Fruit fly (Drosophila melanogaster) whole organism, prepupa: ENCODE measurements around the gene Rh5.

Source experiments
- Blimp-1 ChIP-seq: fragments of 200-800 bp; sonication (Bioruptor generic); optimal IDR thresholded peaks from 3 replicates; lab custom pipeline; 2017; ENCODE audit warnings: missing biosample characterization, missing genetic modification characterization, mild to moderate bottlenecking, moderate library complexity, missing genetic modification reagents
- CG10631 ChIP-seq: fragments of 200-800 bp; sonication (Bioruptor generic); optimal IDR thresholded peaks from 2 replicates; lab custom pipeline; 2016; ENCODE audit warnings: missing biosample characterization, missing genetic modification characterization
- CG10669 ChIP-seq: fragments of 200-800 bp; sonication (Bioruptor generic); optimal IDR thresholded peaks from 3 replicates; lab custom pipeline; 2018; ENCODE audit warnings: missing biosample characterization, mild to moderate bottlenecking, missing genetic modification characterization, moderate library complexity
- CG11294 ChIP-seq: fragments of 200-800 bp; sonication (Bioruptor generic); IDR thresholded peaks from 2 replicates; pipeline ENCODE4 v1.3.6; 2022; ENCODE audit warnings: missing biosample characterization, missing genetic modification characterization
- CG11902 ChIP-seq: fragments of 200-800 bp; sonication (Bioruptor generic); optimal IDR thresholded peaks from 3 replicates; lab custom pipeline; 2016; ENCODE audit warnings: missing biosample characterization, missing genetic modification characterization
- CG1621 ChIP-seq: fragments of 200-800 bp; sonication (Bioruptor generic); optimal IDR thresholded peaks from 3 replicates; lab custom pipeline; 2018; ENCODE audit warnings: missing biosample characterization, mild to moderate bottlenecking, missing genetic modification characterization
- CG16779 ChIP-seq: fragments of 200-800 bp; sonication (Bioruptor generic); optimal IDR thresholded peaks from 3 replicates; lab custom pipeline; 2017; ENCODE audit warnings: missing biosample characterization, mild to moderate bottlenecking, missing genetic modification characterization
- CG3032 ChIP-seq: fragments of 200-800 bp; optimal IDR thresholded peaks from 2 replicates; lab custom pipeline; 2019; ENCODE audit warnings: missing biosample characterization, mild to moderate bottlenecking, missing genetic modification characterization, moderate library complexity
- CG32006 ChIP-seq: fragments of 200-800 bp; sonication (Bioruptor generic); optimal IDR thresholded peaks from 3 replicates; lab custom pipeline; 2017; ENCODE audit warnings: missing biosample characterization, mild to moderate bottlenecking, missing genetic modification characterization
- CG34406 ChIP-seq: fragments of 200-800 bp; sonication (Bioruptor generic); optimal IDR thresholded peaks from 3 replicates; lab custom pipeline; 2016; ENCODE audit warnings: missing biosample characterization, missing genetic modification characterization
- CG6163 ChIP-seq: fragments of 200-800 bp; sonication (Bioruptor generic); IDR thresholded peaks from 3 replicates; pipeline ENCODE4 v1.3.6; 2022; ENCODE audit warnings: missing biosample characterization, missing genetic modification characterization
- CG6276 ChIP-seq: fragments of 200-800 bp; sonication (Bioruptor generic); optimal IDR thresholded peaks from 2 replicates; lab custom pipeline; 2017; ENCODE audit warnings: missing biosample characterization, mild to moderate bottlenecking, missing genetic modification characterization
- CG6792 ChIP-seq: fragments of 200-800 bp; sonication (Bioruptor generic); optimal IDR thresholded peaks from 3 replicates; lab custom pipeline; 2016; ENCODE audit warnings: missing biosample characterization, missing genetic modification characterization
- CG6854 ChIP-seq: fragments of 200-800 bp; sonication (Bioruptor generic); optimal IDR thresholded peaks from 2 replicates; lab custom pipeline; 2017; ENCODE audit warnings: missing biosample characterization, mild to moderate bottlenecking, missing genetic modification characterization
- CG7368 ChIP-seq: fragments of 200-800 bp; sonication (Bioruptor generic); optimal IDR thresholded peaks from 3 replicates; lab custom pipeline; 2016; ENCODE audit warnings: missing biosample characterization, missing genetic modification characterization
- CG8119 ChIP-seq: fragments of 200-800 bp; sonication (Bioruptor generic); IDR thresholded peaks from 3 replicates; pipeline ENCODE4 v1.3.6; 2022; ENCODE audit warnings: missing biosample characterization, missing genetic modification characterization
- CG9139 ChIP-seq: fragments of 200-800 bp; sonication (Bioruptor generic); optimal IDR thresholded peaks from 3 replicates; lab custom pipeline; 2017; ENCODE audit warnings: missing biosample characterization, mild to moderate bottlenecking, missing genetic modification characterization
- Eip75B ChIP-seq: fragments of 200-800 bp; sonication (Bioruptor generic); optimal IDR thresholded peaks from 3 replicates; lab custom pipeline; 2016; ENCODE audit warnings: missing biosample characterization, missing genetic modification characterization
- Eip78C ChIP-seq: fragments of 200-800 bp; sonication (Bioruptor generic); peaks from one replicate; lab custom pipeline; 2016; ENCODE audit warnings: missing biosample characterization, missing genetic modification characterization
- Eip93F ChIP-seq: fragments of 200-800 bp; sonication (Bioruptor generic); optimal IDR thresholded peaks from 2 replicates; lab custom pipeline; 2016; ENCODE audit warnings: missing biosample characterization, mild to moderate bottlenecking, missing genetic modification characterization
- Ets21C ChIP-seq: fragments of 200-800 bp; sonication (Bioruptor generic); optimal IDR thresholded peaks from 3 replicates; lab custom pipeline; 2016; ENCODE audit warnings: missing biosample characterization, missing genetic modification characterization
- Ets96B ChIP-seq: fragments of 200-800 bp; optimal IDR thresholded peaks from 2 replicates; lab custom pipeline; 2019; ENCODE audit warnings: missing biosample characterization, mild to moderate bottlenecking, missing genetic modification characterization, moderate library complexity
- Gug ChIP-seq: fragments of 200-800 bp; sonication (Bioruptor generic); IDR thresholded peaks from 2 replicates; pipeline ENCODE4 v1.3.6; 2022; ENCODE audit warnings: missing biosample characterization, missing genetic modification characterization
- Hr38 ChIP-seq: sonication (Bioruptor generic); optimal IDR thresholded peaks from 2 replicates; lab custom pipeline; 2016; ENCODE audit warnings: missing biosample characterization, missing genetic modification characterization
- Hr39 ChIP-seq: fragments of 200-800 bp; sonication (Bioruptor generic); optimal IDR thresholded peaks from 2 replicates; lab custom pipeline; 2016; ENCODE audit warnings: missing biosample characterization, missing genetic modification characterization
- Lpt ChIP-seq: fragments of 200-800 bp; sonication (Bioruptor generic); optimal IDR thresholded peaks from 3 replicates; lab custom pipeline; 2016; ENCODE audit warnings: missing biosample characterization, missing genetic modification characterization
- OdsH ChIP-seq: fragments of 200-800 bp; sonication (Bioruptor generic); optimal IDR thresholded peaks from 3 replicates; lab custom pipeline; 2016; ENCODE audit warnings: missing biosample characterization, missing genetic modification characterization
- Smox ChIP-seq: fragments of 200-800 bp; sonication (Bioruptor generic); optimal IDR thresholded peaks from 3 replicates; lab custom pipeline; 2016; ENCODE audit warnings: missing biosample characterization, missing genetic modification characterization
- Sox14 ChIP-seq: fragments of 200-800 bp; sonication (Bioruptor generic); optimal IDR thresholded peaks from 3 replicates; lab custom pipeline; 2016; ENCODE audit warnings: missing biosample characterization, missing genetic modification characterization
- achi ChIP-seq: fragments of 200-800 bp; sonication (Bioruptor generic); optimal IDR thresholded peaks from 3 replicates; lab custom pipeline; 2016; ENCODE audit warnings: missing biosample characterization, missing genetic modification characterization
- acj6 ChIP-seq: fragments of 200-800 bp; sonication (Bioruptor generic); optimal IDR thresholded peaks from 3 replicates; lab custom pipeline; 2016; ENCODE audit warnings: missing biosample characterization, missing genetic modification characterization
- dac ChIP-seq: fragments of 200-800 bp; sonication (Bioruptor generic); optimal IDR thresholded peaks from 2 replicates; lab custom pipeline; 2017; ENCODE audit warnings: missing biosample characterization, mild to moderate bottlenecking, missing genetic modification characterization
- dsx ChIP-seq: fragments of 200-800 bp; optimal IDR thresholded peaks from 3 replicates; lab custom pipeline; 2019; ENCODE audit warnings: missing biosample characterization, mild to moderate bottlenecking, missing genetic modification characterization, moderate library complexity; ENCODE audit not compliant: poor library complexity, severe bottlenecking
- eg ChIP-seq: fragments of 200-800 bp; sonication (Bioruptor generic); IDR thresholded peaks from 3 replicates; pipeline ENCODE4 v1.3.6; 2022; ENCODE audit warnings: missing biosample characterization, missing genetic modification characterization
- esn ChIP-seq: fragments of 200-800 bp; sonication (Bioruptor generic); optimal IDR thresholded peaks from 2 replicates; lab custom pipeline; 2016; ENCODE audit warnings: missing biosample characterization, mild to moderate bottlenecking, missing genetic modification characterization, moderate library complexity
- fd85E ChIP-seq: fragments of 200-800 bp; sonication (Bioruptor generic); optimal IDR thresholded peaks from 3 replicates; lab custom pipeline; 2016; ENCODE audit warnings: missing biosample characterization, missing genetic modification characterization
- fkh ChIP-seq: fragments of 200-800 bp; sonication (Bioruptor generic); optimal IDR thresholded peaks from 3 replicates; lab custom pipeline; 2017; ENCODE audit warnings: missing biosample characterization, mild to moderate bottlenecking, missing genetic modification characterization, moderate library complexity
- lz ChIP-seq: fragments of 200-800 bp; sonication (Bioruptor generic); optimal IDR thresholded peaks from 3 replicates; lab custom pipeline; 2016; ENCODE audit warnings: missing biosample characterization, missing genetic modification characterization
- net ChIP-seq: fragments of 200-800 bp; sonication (Bioruptor generic); optimal IDR thresholded peaks from 3 replicates; lab custom pipeline; 2016; ENCODE audit warnings: missing biosample characterization, missing genetic modification characterization
- ss ChIP-seq, 2 experiments: fragments of 200-800 bp; sonication (Bioruptor generic); optimal IDR thresholded peaks; 2 replicates in 1 of 2; 3 replicates in 1 of 2; lab custom pipeline; 2017 to 2018; ENCODE audit warnings: mild to moderate bottlenecking in 2 of 2, missing biosample characterization in 2 of 2, missing genetic modification characterization in 2 of 2, moderate library complexity in 1 of 2
- svp ChIP-seq: fragments of 200-800 bp; sonication (Bioruptor generic); peaks from one replicate; lab custom pipeline; 2016; ENCODE audit warnings: missing biosample characterization, missing genetic modification characterization
- vri ChIP-seq: fragments of 200-800 bp; sonication (Bioruptor generic); optimal IDR thresholded peaks from 3 replicates; lab custom pipeline; 2016; ENCODE audit warnings: missing biosample characterization, mild to moderate bottlenecking, missing genetic modification characterization

Rh5 gene

dm6 chr2L:12002922-12003791 is 4.8 kb upstream of the Rh5 start (continued):
- TF ChIP-seq dac (GFP tag; lab: Kevin White, UChicago) (no peak), CG7368 (GFP tag; lab: Kevin White, UChicago) (peak; percentile 30), Blimp-1 (peak; percentile 35), esn (peak; percentile 48), fd85E (GFP tag; lab: Kevin White, UChicago) (no peak), CG16779 (tag; lab: Kevin White, UChicago) (peak; percentile 32), CG9139 (GFP tag; lab: Kevin White, UChicago) (no peak), acj6 (GFP tag; lab: Kevin White, UChicago) (peak; percentile 56), CG6854 (GFP tag; lab: Kevin White, UChicago) (peak; percentile 99), CG6276 (GFP tag; lab: Kevin White, UChicago) (peak; percentile 19), OdsH (GFP tag; lab: Kevin White, UChicago) (peak; percentile 42), CG11902 (GFP tag; lab: Kevin White, UChicago) (no peak), CG10631 (GFP tag; lab: Kevin White, UChicago) (peak; percentile 31), CG1621 (peak; percentile 61), net (peak; percentile 68), CG11294 (GFP tag; lab: Robert Waterston, UW) (no peak), eg (GFP tag; lab: Robert Waterston, UW) (no peak), CG6163 (GFP tag; lab: Robert Waterston, UW) (no peak), Gug (GFP tag; lab: Robert Waterston, UW) (no peak), Sox14 (GFP tag; lab: Kevin White, UChicago) (peak; percentile 42), Hr38 (GFP tag; lab: Kevin White, UChicago) (no peak), achi (peak; percentile 35), vri (GFP tag; lab: Kevin White, UChicago) (no peak), CG8119 (GFP tag; lab: Robert Waterston, UW) (no peak), CG3032 (peak; percentile 16), Hr39 (GFP tag; lab: Kevin White, UChicago) (peak; percentile 43), Ets21C (no peak), ss (GFP tag; optimal IDR thresholded peaks at IDR 0.05; lab: Kevin White, UChicago) (peak; percentile 18 to 68), Eip75B (GFP tag; lab: Kevin White, UChicago) (no peak), CG34406 (GFP tag; lab: Kevin White, UChicago) (peak; percentile 13), dsx (GFP tag; lab: Kevin White, UChicago) (peak; percentile 43), CG10669 (no peak), fkh (GFP tag; lab: Kevin White, UChicago) (no peak), Ets96B (tag; lab: Kevin White, UChicago) (no peak), Eip93F (GFP tag; lab: Kevin White, UChicago) (no peak), CG32006 (GFP tag; lab: Kevin White, UChicago) (peak; percentile 61), Smox (GFP tag; lab: Kevin White, UChicago) (peak; percentile 12), CG6792 (GFP tag; lab: Kevin White, UChicago) (peak; percentile 15), Lpt (GFP tag; lab: Kevin White, UChicago) (no peak)

dm6 chr2L:12003792-12004210 is 4.2 kb upstream of the Rh5 start:
- TF ChIP-seq lz (GFP tag; lab: Kevin White, UChicago) (no peak), CG7368 (GFP tag; lab: Kevin White, UChicago) (no peak), dac (GFP tag; lab: Kevin White, UChicago) (no peak), Eip78C (GFP tag; lab: Kevin White, UChicago) (no peak), dsx (GFP tag; lab: Kevin White, UChicago) (peak; percentile 77), svp (peak; percentile 64)
